Fruit fly (Drosophila melanogaster): ENCODE data around the gene CG7914.

DNA sequence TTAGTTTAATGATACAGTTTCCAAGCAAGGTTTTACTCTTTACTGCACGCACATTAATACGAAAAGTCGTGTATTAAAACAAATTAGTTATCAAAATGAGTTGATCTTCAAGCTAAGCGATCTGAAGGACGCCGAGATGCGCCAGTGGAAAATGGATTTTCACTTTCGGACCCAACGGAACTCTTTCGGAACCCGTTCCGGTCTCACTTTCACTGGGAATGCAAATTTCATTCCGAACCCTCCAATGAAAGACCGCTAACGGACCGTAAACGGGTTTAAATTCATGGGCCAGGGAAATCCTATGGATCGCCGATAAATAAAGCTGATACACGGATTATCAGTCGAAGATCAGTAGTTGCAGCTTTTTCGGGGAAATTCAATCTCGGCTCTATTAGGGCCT, 29.8 kb downstream of the CG7914 start:
- no peak for TF ChIP-seq usp (GFP tag; optimal IDR thresholded peaks at IDR 0.05)
- TF ChIP-seq pan (optimal IDR thresholded peaks at IDR 0.05): no peak
- no peak for TF ChIP-seq psq (optimal IDR thresholded peaks at IDR 0.05)
- TF ChIP-seq CG8478 (optimal IDR thresholded peaks at IDR 0.05): no peak
- no peak for TF ChIP-seq Dll (optimal IDR thresholded peaks at IDR 0.05)
- no peak for TF ChIP-seq EcR (GFP tag; optimal IDR thresholded peaks at IDR 0.05)

Data from whole organism.